Fruit fly (Drosophila melanogaster) whole organism, embryonic: ENCODE data around the gene Act87E.

ENCODE experiments used
- Adf1 ChIP-seq: fragments of 200-800 bp; sonication (Bioruptor generic); IDR thresholded peaks from 2 replicates; pipeline ENCODE4 v1.3.6; 2022; ENCODE audit warnings: missing biosample characterization, missing genetic modification characterization
- Atf-2 ChIP-seq: fragments of 200-800 bp; sonication (Bioruptor generic); optimal IDR thresholded peaks from 2 replicates; lab custom pipeline; 2016; ENCODE audit warnings: missing biosample characterization, missing genetic modification characterization
- Atf3 ChIP-seq: fragments of 200-800 bp; sonication (Bioruptor generic); optimal IDR thresholded peaks from 3 replicates; lab custom pipeline; 2016; ENCODE audit warnings: missing biosample characterization, missing genetic modification characterization
- CG10366 ChIP-seq: fragments of 200-800 bp; sonication (Bioruptor generic); IDR thresholded peaks from 2 replicates; pipeline ENCODE4 v1.3.6; 2022; ENCODE audit warnings: missing biosample characterization, missing genetic modification characterization
- CG10431 ChIP-seq: fragments of 200-800 bp; sonication (Bioruptor generic); optimal IDR thresholded peaks from 3 replicates; lab custom pipeline; 2018; ENCODE audit warnings: missing biosample characterization, mild to moderate bottlenecking, missing genetic modification characterization
- CG11085 ChIP-seq: fragments of 200-800 bp; sonication (Bioruptor generic); IDR thresholded peaks from 2 replicates; pipeline ENCODE4 v1.3.6; 2022; ENCODE audit warnings: missing biosample characterization, missing genetic modification characterization
- CG11695 ChIP-seq: fragments of 200-800 bp; sonication (Bioruptor generic); IDR thresholded peaks from 3 replicates; pipeline ENCODE4 v1.3.6; 2022; ENCODE audit warnings: missing biosample characterization, missing genetic modification characterization
- CG11723 ChIP-seq: fragments of 200-800 bp; sonication (Bioruptor generic); optimal IDR thresholded peaks from 2 replicates; lab custom pipeline; 2017; ENCODE audit warnings: missing biosample characterization, mild to moderate bottlenecking, missing genetic modification characterization
- CG12236 ChIP-seq: fragments of 200-800 bp; sonication (Bioruptor generic); optimal IDR thresholded peaks from 2 replicates; lab custom pipeline; 2016; ENCODE audit warnings: missing biosample characterization, missing genetic modification characterization
- CG12744 ChIP-seq: fragments of 200-800 bp; sonication (Bioruptor generic); optimal IDR thresholded peaks from 2 replicates; lab custom pipeline; 2016; ENCODE audit warnings: missing biosample characterization, missing genetic modification characterization
- CG14667 ChIP-seq: fragments of 200-800 bp; sonication (Bioruptor generic); IDR thresholded peaks from 2 replicates; pipeline ENCODE4 v1.3.6; 2022; ENCODE audit warnings: missing biosample characterization, missing genetic modification characterization
- CG15073 ChIP-seq: fragments of 200-800 bp; sonication (Bioruptor generic); optimal IDR thresholded peaks from 2 replicates; lab custom pipeline; 2016; ENCODE audit warnings: missing biosample characterization, missing genetic modification characterization
- CG17361 ChIP-seq: fragments of 200-800 bp; sonication (Bioruptor generic); IDR thresholded peaks from 3 replicates; pipeline ENCODE4 v1.3.6; 2022; ENCODE audit warnings: missing biosample characterization, missing genetic modification characterization
- CG2199 ChIP-seq: fragments of 200-800 bp; sonication (Bioruptor generic); IDR thresholded peaks from 3 replicates; pipeline ENCODE4 v1.3.6; 2022; ENCODE audit warnings: missing biosample characterization, missing genetic modification characterization
- CG2202 ChIP-seq: fragments of 200-800 bp; sonication (Bioruptor generic); optimal IDR thresholded peaks from 2 replicates; lab custom pipeline; 2018; ENCODE audit warnings: missing biosample characterization, mild to moderate bottlenecking, missing genetic modification characterization
- CG31441 ChIP-seq: fragments of 200-800 bp; sonication (Bioruptor generic); IDR thresholded peaks from 2 replicates; pipeline ENCODE4 v1.3.6; 2022; ENCODE audit warnings: missing biosample characterization, missing genetic modification characterization
- CG6254 ChIP-seq: fragments of 200-800 bp; sonication (Bioruptor generic); optimal IDR thresholded peaks from 3 replicates; lab custom pipeline; 2017; ENCODE audit warnings: mild to moderate bottlenecking, missing biosample characterization, missing genetic modification reagents, missing genetic modification characterization
- CG7372 ChIP-seq: fragments of 200-800 bp; sonication (Bioruptor generic); IDR thresholded peaks from 2 replicates; pipeline ENCODE4 v1.3.6; 2022; ENCODE audit warnings: missing biosample characterization, missing genetic modification characterization
- CG7839 ChIP-seq: fragments of 200-800 bp; sonication (Bioruptor generic); optimal IDR thresholded peaks from 3 replicates; lab custom pipeline; 2018; ENCODE audit warnings: missing biosample characterization, mild to moderate bottlenecking, missing genetic modification characterization, moderate library complexity
- CG7928 ChIP-seq: fragments of 200-800 bp; sonication (Bioruptor generic); optimal IDR thresholded peaks from 2 replicates; lab custom pipeline; 2017; ENCODE audit warnings: missing biosample characterization, mild to moderate bottlenecking, missing genetic modification characterization
- CG8089 ChIP-seq: fragments of 200-800 bp; sonication (Bioruptor generic); optimal IDR thresholded peaks from 3 replicates; lab custom pipeline; 2016; ENCODE audit warnings: missing biosample characterization, missing genetic modification characterization
- CG9609 ChIP-seq: fragments of 200-800 bp; sonication (Bioruptor generic); optimal IDR thresholded peaks from 3 replicates; lab custom pipeline; 2016; ENCODE audit warnings: missing biosample characterization, missing genetic modification characterization
- CG9817 ChIP-seq: fragments of 200-800 bp; sonication (Bioruptor generic); optimal IDR thresholded peaks from 2 replicates; lab custom pipeline; 2018; ENCODE audit warnings: missing biosample characterization, mild to moderate bottlenecking, missing genetic modification characterization, moderate library complexity
- CHES-1-like ChIP-seq: fragments of 200-800 bp; sonication (Bioruptor generic); optimal IDR thresholded peaks from 2 replicates; lab custom pipeline; 2016; ENCODE audit warnings: missing biosample characterization, missing genetic modification characterization
- CkIIα-i1 ChIP-seq: fragments of 200-800 bp; sonication (Bioruptor generic); IDR thresholded peaks from 2 replicates; pipeline ENCODE4 v1.3.6; 2022; ENCODE audit warnings: missing biosample characterization, missing genetic modification characterization
- Doc3 ChIP-seq: fragments of 200-800 bp; sonication (Bioruptor generic); IDR thresholded peaks from 3 replicates; pipeline ENCODE4 v1.3.6; 2022; ENCODE audit warnings: missing biosample characterization, missing genetic modification characterization; ENCODE audit not compliant: partially characterized antibody
- HLHmδ ChIP-seq: fragments of 200-800 bp; sonication (Bioruptor generic); optimal IDR thresholded peaks from 2 replicates; lab custom pipeline; 2018; ENCODE audit warnings: missing biosample characterization, mild to moderate bottlenecking, missing genetic modification characterization, moderate library complexity
- Hey ChIP-seq: fragments of 200-800 bp; sonication (Bioruptor generic); optimal IDR thresholded peaks from 3 replicates; lab custom pipeline; 2018; ENCODE audit warnings: missing biosample characterization, mild to moderate bottlenecking, missing genetic modification characterization
- Mes4 ChIP-seq: fragments of 200-800 bp; sonication (Bioruptor generic); optimal IDR thresholded peaks from 2 replicates; lab custom pipeline; 2016; ENCODE audit warnings: missing biosample characterization, missing genetic modification characterization
- Ravus ChIP-seq: fragments of 200-800 bp; sonication (Bioruptor generic); IDR thresholded peaks from 2 replicates; pipeline ENCODE4 v1.3.6; 2022; ENCODE audit warnings: missing biosample characterization, missing genetic modification characterization
- ac ChIP-seq: fragments of 200-800 bp; sonication (Bioruptor generic); optimal IDR thresholded peaks from 3 replicates; lab custom pipeline; 2017; ENCODE audit warnings: missing biosample characterization, mild to moderate bottlenecking, missing genetic modification characterization
- ato ChIP-seq: fragments of 200-800 bp; sonication (Bioruptor generic); IDR thresholded peaks from 2 replicates; pipeline ENCODE4 v1.3.6; 2022; ENCODE audit warnings: missing biosample characterization, missing genetic modification characterization; ENCODE audit not compliant: partially characterized antibody
- bigmax ChIP-seq: fragments of 200-800 bp; sonication (Bioruptor generic); optimal IDR thresholded peaks from 2 replicates; lab custom pipeline; 2018; ENCODE audit warnings: missing biosample characterization, mild to moderate bottlenecking, missing genetic modification characterization
- chm ChIP-seq: fragments of 200-800 bp; sonication (Bioruptor generic); IDR thresholded peaks from 2 replicates; pipeline ENCODE4 v1.3.6; 2022; ENCODE audit warnings: missing biosample characterization, missing genetic modification characterization
- dm ChIP-seq: fragments of 200-800 bp; sonication (Bioruptor generic); optimal IDR thresholded peaks from 3 replicates; lab custom pipeline; 2016; ENCODE audit warnings: missing biosample characterization, missing genetic modification characterization
- dysf ChIP-seq: fragments of 200-800 bp; sonication (Bioruptor generic); IDR thresholded peaks from 3 replicates; pipeline ENCODE4 v1.3.6; 2022; ENCODE audit warnings: missing biosample characterization, missing genetic modification characterization
- gcm2 ChIP-seq: fragments of 200-800 bp; sonication (Bioruptor generic); optimal IDR thresholded peaks from 2 replicates; lab custom pipeline; 2016; ENCODE audit warnings: missing biosample characterization, missing genetic modification characterization
- inv ChIP-seq: fragments of 200-800 bp; sonication (Bioruptor generic); IDR thresholded peaks from 2 replicates; pipeline ENCODE4 v1.3.6; 2022; ENCODE audit warnings: missing biosample characterization, missing genetic modification characterization; ENCODE audit not compliant: partially characterized antibody
- mirr ChIP-seq: fragments of 200-800 bp; sonication (Bioruptor generic); optimal IDR thresholded peaks from 3 replicates; lab custom pipeline; 2018; ENCODE audit warnings: missing biosample characterization, mild to moderate bottlenecking, missing genetic modification characterization
- nau ChIP-seq: fragments of 200-800 bp; sonication (Bioruptor generic); optimal IDR thresholded peaks from 3 replicates; lab custom pipeline; 2017; ENCODE audit warnings: missing biosample characterization, mild to moderate bottlenecking, missing genetic modification characterization, missing genetic modification reagents
- pb ChIP-seq: fragments of 200-800 bp; sonication (Bioruptor generic); optimal IDR thresholded peaks from 3 replicates; lab custom pipeline; 2016; ENCODE audit warnings: missing biosample characterization, missing genetic modification characterization
- phol ChIP-seq: fragments of 200-800 bp; sonication (Bioruptor generic); optimal IDR thresholded peaks from 3 replicates; lab custom pipeline; 2018; ENCODE audit warnings: missing biosample characterization, mild to moderate bottlenecking, missing genetic modification characterization, moderate library complexity
- schlank ChIP-seq: fragments of 200-800 bp; sonication (Bioruptor generic); optimal IDR thresholded peaks from 2 replicates; lab custom pipeline; 2018; ENCODE audit warnings: missing biosample characterization, mild to moderate bottlenecking, missing genetic modification characterization
- sob ChIP-seq: fragments of 200-800 bp; sonication (Bioruptor generic); IDR thresholded peaks from 2 replicates; pipeline ENCODE4 v1.3.6; 2022; ENCODE audit warnings: missing biosample characterization, missing genetic modification characterization
- sug ChIP-seq: fragments of 200-800 bp; optimal IDR thresholded peaks from 2 replicates; lab custom pipeline; 2019; ENCODE audit warnings: missing biosample characterization, mild to moderate bottlenecking, missing genetic modification characterization, moderate library complexity
- tna ChIP-seq: fragments of 200-800 bp; sonication (Bioruptor generic); IDR thresholded peaks from 2 replicates; pipeline ENCODE4 v1.3.6; 2022; ENCODE audit warnings: missing biosample characterization, missing genetic modification characterization; ENCODE audit not compliant: partially characterized antibody
- twi ChIP-seq: fragments of 200-800 bp; optimal IDR thresholded peaks from 2 replicates; lab custom pipeline; 2019; ENCODE audit warnings: missing biosample characterization, mild to moderate bottlenecking, missing genetic modification characterization, moderate library complexity
- zf30C ChIP-seq: fragments of 200-800 bp; sonication (Bioruptor generic); optimal IDR thresholded peaks from 3 replicates; lab custom pipeline; 2018; ENCODE audit warnings: missing biosample characterization, mild to moderate bottlenecking, missing genetic modification characterization
- zfh2 ChIP-seq: fragments of 200-800 bp; sonication (Bioruptor generic); optimal IDR thresholded peaks from 2 replicates; lab custom pipeline; 2016; ENCODE audit warnings: missing biosample characterization, missing genetic modification characterization

Gene Act87E

DNA sequence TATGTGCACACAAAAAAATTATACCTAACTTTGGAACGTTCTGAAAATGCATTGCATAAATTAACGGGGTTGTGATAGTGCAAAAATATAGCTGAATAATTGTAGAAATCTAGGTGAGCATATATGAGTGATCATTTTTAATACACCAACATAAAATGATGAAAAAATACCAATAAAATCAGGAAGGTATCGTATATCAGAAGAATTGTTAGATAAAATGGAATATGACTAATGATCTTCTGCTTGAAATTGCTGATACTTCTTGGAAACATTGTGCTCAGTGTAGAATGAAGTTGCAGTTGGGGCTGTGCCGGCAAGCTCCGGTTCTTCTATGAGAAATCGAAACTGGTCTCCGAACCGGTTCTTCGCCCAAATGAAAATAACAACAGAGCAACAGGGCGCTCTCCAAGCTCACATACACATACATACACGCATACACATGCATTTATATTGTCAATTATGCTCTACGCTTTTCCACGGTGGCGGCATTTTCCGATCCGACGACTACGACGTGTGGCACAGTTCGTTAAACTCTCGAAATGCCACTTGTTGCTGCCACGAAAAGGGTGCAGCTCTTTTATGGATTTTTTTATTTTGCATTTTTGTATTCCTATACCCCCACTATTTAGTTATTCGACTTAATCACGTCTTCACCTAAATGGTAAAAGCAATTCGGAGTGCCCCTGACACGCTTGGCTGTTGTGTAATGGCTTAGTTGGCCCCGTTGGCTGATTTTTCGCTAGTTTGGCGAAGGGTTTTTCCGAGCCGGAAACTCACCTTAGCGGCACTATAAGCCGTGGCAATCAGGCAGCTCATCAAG lies 24.7 kb upstream of the Act87E start (continued):
- peak; percentile 74 for TF ChIP-seq pb (GFP tag; lab: Kevin White, UChicago)
- peak; percentile 92 for TF ChIP-seq phol
- TF ChIP-seq CG14667 = peak; percentile 79
- 0 out of 2 replicates have a peak, but pooled peaks have one; percentile 45 for TF ChIP-seq Adf1 (GFP tag; lab: Robert Waterston, UW)
- TF ChIP-seq zfh2 (GFP tag; lab: Kevin White, UChicago) = peak; percentile 86
- TF ChIP-seq bigmax (GFP tag; lab: Kevin White, UChicago) = no peak
- TF ChIP-seq CG10366 = peak; percentile 78
- peak; percentile 64 for TF ChIP-seq CG15073
- peak; percentile 84 for TF ChIP-seq CG8089 (GFP tag; lab: Kevin White, UChicago)
- TF ChIP-seq sug = peak; percentile 76
- peak; percentile 80 for TF ChIP-seq CG12236 (GFP tag; lab: Kevin White, UChicago)
- TF ChIP-seq CG31441 (GFP tag; lab: Robert Waterston, UW) = peak; percentile 90
- TF ChIP-seq HLHmδ (GFP tag; lab: Kevin White, UChicago) = no peak
- no peak for TF ChIP-seq CG11085 (GFP tag; lab: Robert Waterston, UW)
- TF ChIP-seq inv (GFP tag; lab: Robert Waterston, UW) = no peak
- peak; percentile 42 for TF ChIP-seq CG7928 (GFP tag; lab: Kevin White, UChicago)
- TF ChIP-seq CG7372 = peak; percentile 79
- TF ChIP-seq ato (GFP tag; lab: Robert Waterston, UW) = no peak
- TF ChIP-seq tna (GFP tag; lab: Robert Waterston, UW) = no peak
- peak; percentile 82 for TF ChIP-seq CG6254 (GFP tag; lab: Kevin White, UChicago)
- TF ChIP-seq CG7839 = peak; percentile 95
- peak; percentile 66 for TF ChIP-seq Ravus (GFP tag; lab: Robert Waterston, UW)
- peak; percentile 86 for TF ChIP-seq CG12744 (GFP tag; lab: Kevin White, UChicago)
- peak; percentile 96 for TF ChIP-seq CG17361 (GFP tag; lab: Robert Waterston, UW)
- no peak for TF ChIP-seq Doc3
- 0 out of 2 replicates have a peak, but pooled peaks have one; percentile 21 for TF ChIP-seq CkIIα-i1
- TF ChIP-seq CG2202 (tag; lab: Kevin White, UChicago) = peak; percentile 89
- TF ChIP-seq Mes4 = peak; percentile 83
- TF ChIP-seq ac (GFP tag; lab: Kevin White, UChicago) = peak; percentile 6
- TF ChIP-seq zf30C (GFP tag; lab: Kevin White, UChicago) = peak; percentile 90
- TF ChIP-seq Atf3 = peak; percentile 87
- peak; percentile 85 for TF ChIP-seq CG2199
- peak; percentile 76 for TF ChIP-seq nau (GFP tag; lab: Kevin White, UChicago)
- TF ChIP-seq sob (GFP tag; lab: Robert Waterston, UW) = peak; percentile 80
- peak; percentile 79 for TF ChIP-seq CG9817 (tag; lab: Kevin White, UChicago)
- TF ChIP-seq mirr (GFP tag; lab: Kevin White, UChicago) = peak; percentile 23
- TF ChIP-seq Atf-2 (GFP tag; lab: Kevin White, UChicago) = peak; percentile 91
- TF ChIP-seq CG11695 (GFP tag; lab: Robert Waterston, UW) = peak; percentile 91
- TF ChIP-seq dysf (GFP tag; lab: Robert Waterston, UW) = peak; percentile 93
- peak; percentile 67 for TF ChIP-seq schlank (tag; lab: Kevin White, UChicago)
- peak; percentile 76 for TF ChIP-seq CG10431
- TF ChIP-seq gcm2 (GFP tag; lab: Kevin White, UChicago) = peak; percentile 82
- TF ChIP-seq CG11723 (GFP tag; lab: Kevin White, UChicago) = peak; percentile 85
- TF ChIP-seq CG9609 (GFP tag; lab: Kevin White, UChicago) = peak; percentile 88
- TF ChIP-seq chm (GFP tag; lab: Robert Waterston, UW) = no peak; the same call in 1 of the 2 replicates
- peak; percentile 80 for TF ChIP-seq twi (tag; lab: Kevin White, UChicago)
- peak; percentile 89 for TF ChIP-seq CHES-1-like (GFP tag; lab: Kevin White, UChicago)
- TF ChIP-seq Hey (tag; lab: Kevin White, UChicago) = peak; percentile 19
- TF ChIP-seq dm (GFP tag; lab: Kevin White, UChicago) = peak; percentile 71
